Worm (Caenorhabditis elegans): Measurements from ENCODE around the gene Y32B12B.1.
"Not testable (repeated sequence)": the region's sequence is repeated elsewhere in the genome, so short reads cannot be mapped to it uniquely, and the experiment has no call there.

The Y32B12B.1 gene

DNA sequence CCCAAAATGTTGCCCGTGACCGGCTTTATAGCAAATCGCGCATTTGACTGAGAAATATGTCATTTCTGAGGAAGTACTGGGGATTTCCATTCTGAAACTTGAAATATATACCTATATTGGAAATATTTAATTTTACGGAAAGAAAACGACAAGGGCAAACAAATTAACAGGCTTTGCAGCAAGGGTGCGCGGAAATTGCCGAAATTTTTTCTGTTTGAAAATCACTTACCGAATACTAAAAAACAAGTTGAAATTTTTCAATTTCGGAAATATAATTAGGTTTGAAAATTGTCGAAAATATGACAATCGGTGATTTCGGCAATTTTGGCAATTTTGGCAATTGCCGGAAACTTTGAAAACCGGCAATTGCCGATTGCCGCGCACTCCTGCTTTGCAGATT, 31.0 kb upstream of the Y32B12B.1 start, which contains the start of gene nhr-54:
nhr-54 (minus strand) TSS at position 101 of the 400 bp plus-strand sequence.
- no peak for TF ChIP-seq blmp-1 (tag; optimal IDR thresholded peaks at IDR 0.05)
- TF ChIP-seq ham-2 (GFP tag; optimal IDR thresholded peaks at IDR 0.05) = no peak
- no peak for TF ChIP-seq nhr-237 (tag; optimal IDR thresholded peaks at IDR 0.05)
- TF ChIP-seq lsy-2 (tag; optimal IDR thresholded peaks at IDR 0.05) = no peak
- TF ChIP-seq M03D4.4 (tag; optimal IDR thresholded peaks at IDR 0.05) = no peak
- TF ChIP-seq ceh-39 (tag; optimal IDR thresholded peaks at IDR 0.05) = no peak

ce11 chrV:16506650-16507049, 30.2 kb upstream of the Y32B12B.1 start:
- TF ChIP-seq elt-3 (tag; optimal IDR thresholded peaks at IDR 0.05) = no peak
- TF ChIP-seq lin-13 (tag; optimal IDR thresholded peaks at IDR 0.05) = no peak
- TF ChIP-seq sem-2 (GFP tag; optimal IDR thresholded peaks at IDR 0.05) = no peak
- no peak for TF ChIP-seq elt-1 (tag; optimal IDR thresholded peaks at IDR 0.05; ENCODE audit: borderline replicate concordance, insufficient read depth)
- TF ChIP-seq ces-1 (GFP tag; optimal IDR thresholded peaks at IDR 0.05) = no peak
- no peak for TF ChIP-seq snpc-4 (tag; optimal IDR thresholded peaks at IDR 0.05)
- TF ChIP-seq bed-3 (GFP tag; optimal IDR thresholded peaks at IDR 0.05) = no peak
- no peak for TF ChIP-seq ceh-43 (GFP tag; optimal IDR thresholded peaks at IDR 0.05)
- TF ChIP-seq mab-5 (tag; optimal IDR thresholded peaks at IDR 0.05) = no peak
- TF ChIP-seq mls-2 (tag; optimal IDR thresholded peaks at IDR 0.05) = no peak
- TF ChIP-seq cnd-1 (tag; optimal IDR thresholded peaks at IDR 0.05) = no peak
- TF ChIP-seq mep-1 (tag; optimal IDR thresholded peaks at IDR 0.05) = no peak

ce11 chrV:16508667-16509066, 28.1 kb upstream of the Y32B12B.1 start, which contains the start of gene srr-3:
Gene srr-3, minus strand, starts transcription at chrV:16508767.
- TF ChIP-seq nhr-237 (tag; optimal IDR thresholded peaks at IDR 0.05) = no peak

DNA sequence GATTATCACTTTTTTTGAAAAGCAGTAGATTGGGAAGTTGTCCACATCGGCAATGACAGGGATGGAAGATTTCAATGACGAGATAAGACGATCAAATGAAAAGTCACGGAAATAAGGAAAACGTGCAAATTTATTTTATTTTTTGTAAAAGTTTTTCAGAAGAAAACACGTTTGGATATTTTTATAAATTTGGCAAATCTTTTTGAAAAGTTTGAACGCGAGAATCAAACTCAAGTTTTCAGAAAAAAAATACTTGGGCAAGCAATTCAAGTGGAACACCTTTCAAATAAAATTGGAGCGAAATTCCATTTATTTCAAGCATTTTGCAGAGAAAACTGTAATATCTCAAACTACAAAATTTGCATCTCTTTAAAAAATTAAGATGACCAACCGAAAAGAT, 21.7 kb upstream of the Y32B12B.1 start, which contains the start of gene F36D3.5:
F36D3.5 (minus strand) TSS at position 101 of the 400 bp plus-strand sequence.
- TF ChIP-seq ceh-39 (tag; optimal IDR thresholded peaks at IDR 0.05); elt-1 (tag; optimal IDR thresholded peaks at IDR 0.05; ENCODE audit: borderline replicate concordance, insufficient read depth); nhr-2 (tag; optimal IDR thresholded peaks at IDR 0.05): not testable (repeated sequence)

- TF ChIP-seq nhr-28 (tag; optimal IDR thresholded peaks at IDR 0.05) (no peak), zip-8 (tag; optimal IDR thresholded peaks at IDR 0.05) (no peak), drap-1 (GFP tag; optimal IDR thresholded peaks at IDR 0.05) (no peak), unc-39 (tag; optimal IDR thresholded peaks at IDR 0.05) (no peak), nhr-12 (tag; optimal IDR thresholded peaks at IDR 0.05) (no peak), M03D4.4 (tag; optimal IDR thresholded peaks at IDR 0.05) (no peak), elt-1 (tag; optimal IDR thresholded peaks at IDR 0.05; ENCODE audit: borderline replicate concordance, insufficient read depth) (no peak), nhr-237 (tag; optimal IDR thresholded peaks at IDR 0.05) (no peak), elt-3 (tag; optimal IDR thresholded peaks at IDR 0.05) (no peak), lin-13 (tag; optimal IDR thresholded peaks at IDR 0.05) (no peak), ham-2 (GFP tag; optimal IDR thresholded peaks at IDR 0.05) (no peak), snpc-4 (tag; optimal IDR thresholded peaks at IDR 0.05) (no peak), ceh-43 (GFP tag; optimal IDR thresholded peaks at IDR 0.05) (no peak)
Measured at ce11 chrV:16517619-16518018, 19.2 kb upstream of the Y32B12B.1 start, which contains the start of gene F36D3.4. Gene F36D3.4, minus strand, starts transcription at chrV:16517719.

DNA sequence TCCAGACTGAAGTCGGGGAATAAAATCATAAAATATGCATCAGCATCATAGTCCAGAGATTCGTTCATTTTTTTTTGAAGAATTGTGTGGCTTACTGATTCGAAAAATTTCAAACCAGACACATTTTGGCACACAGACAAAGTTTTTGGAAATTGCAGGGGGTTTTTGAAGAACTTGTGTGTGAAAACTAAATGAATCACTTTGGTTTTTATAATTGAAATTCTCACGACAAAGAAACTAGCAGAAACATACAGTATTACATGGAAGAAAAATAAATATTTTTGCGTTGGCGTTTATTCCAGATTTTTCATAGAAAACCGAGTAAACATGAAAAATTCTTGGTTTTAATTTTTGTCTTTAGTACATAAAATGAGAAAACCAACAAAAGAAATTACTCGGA, 14.6 kb upstream of the Y32B12B.1 start, which contains the start of gene srw-34:
srw-34 (minus strand) TSS at position 101 of the 400 bp plus-strand sequence.
- TF ChIP-seq flh-1 (GFP tag; optimal IDR thresholded peaks at IDR 0.05) = no peak
- TF ChIP-seq unc-62 (GFP tag; optimal IDR thresholded peaks at IDR 0.05) = no peak
- TF ChIP-seq elt-1 (tag; optimal IDR thresholded peaks at IDR 0.05; ENCODE audit: borderline replicate concordance, insufficient read depth) = no peak
- TF ChIP-seq unc-39 (tag; optimal IDR thresholded peaks at IDR 0.05) = no peak

- TF ChIP-seq drap-1 (GFP tag; optimal IDR thresholded peaks at IDR 0.05) (no peak), zip-8 (tag; optimal IDR thresholded peaks at IDR 0.05) (no peak), lin-13 (tag; optimal IDR thresholded peaks at IDR 0.05) (no peak)
Measured at ce11 chrV:16526858-16527257, 9.9 kb upstream of the Y32B12B.1 start, which contains the start of gene F36D3.8. Gene F36D3.8, plus strand, starts transcription at chrV:16527158.

Data from whole organism, mixed stage, embryonic.